Worm (Caenorhabditis elegans): ENCODE data around the gene col-132.

- TF ChIP-seq ama-1 (optimal IDR thresholded peaks at IDR 0.05): no peak
- TF ChIP-seq unc-62 (GFP tag; optimal IDR thresholded peaks at IDR 0.05): no peak
- TF ChIP-seq blmp-1 (tag; optimal IDR thresholded peaks at IDR 0.05): peak; percentile 73
- no peak for TF ChIP-seq nhr-12 (tag; optimal IDR thresholded peaks at IDR 0.05)
- no peak for TF ChIP-seq snpc-4 (tag; optimal IDR thresholded peaks at IDR 0.05)
- TF ChIP-seq nhr-20 (tag; optimal IDR thresholded peaks at IDR 0.05): peak; percentile 64
- no peak for TF ChIP-seq hlh-17 (GFP tag; optimal IDR thresholded peaks at IDR 0.05; ENCODE audit: borderline replicate concordance)
- no peak for TF ChIP-seq fkh-10 (GFP tag; optimal IDR thresholded peaks at IDR 0.05)
- TF ChIP-seq pag-3 (tag; optimal IDR thresholded peaks at IDR 0.05; ENCODE audit: borderline replicate concordance, insufficient read depth): no peak
- no peak for TF ChIP-seq dpl-1 (GFP tag; optimal IDR thresholded peaks at IDR 0.05)
Observed at ce11 chrIV:13109751-13110150, 18.9 kb upstream of the col-132 start, which contains the start of gene best-1.
